Worm (Caenorhabditis elegans) whole organism, L1 larva: ENCODE data around the gene K08B12.3.

Source experiments
- ceh-82 ChIP-seq, 3 experiments: fragments of 150-350 bp in 1 of 3; sonication (generic microtip) in 2 of 3; optimal IDR thresholded peaks; 2 replicates each; lab custom pipeline; 2014 to 2017; ENCODE audit warnings: missing biosample characterization in 3 of 3, missing genetic modification characterization in 3 of 3
- egl-27 ChIP-seq, 2 experiments: fragments of 150-350 bp in 1 of 2; sonication (generic microtip); optimal IDR thresholded peaks; 3 replicates each; lab custom pipeline; 2017 to 2018; ENCODE audit warnings: missing biosample characterization in 2 of 2, missing genetic modification characterization in 2 of 2, missing genetic modification reagents in 2 of 2
- fkh-10 ChIP-seq: sonication (generic microtip); optimal IDR thresholded peaks from 2 replicates; lab custom pipeline; 2017; ENCODE audit warnings: missing biosample characterization, missing genetic modification reagents, missing genetic modification characterization
- lin-39 ChIP-seq: fragments of 150-350 bp; optimal IDR thresholded peaks from 2 replicates; lab custom pipeline; 2014; ENCODE audit warnings: missing biosample characterization, missing genetic modification reagents, missing genetic modification characterization
- pqm-1 ChIP-seq: sonication (generic microtip); optimal IDR thresholded peaks from 3 replicates; lab custom pipeline; 2017; ENCODE audit warnings: missing biosample characterization, missing genetic modification characterization
- snu-23 ChIP-seq: sonication (generic microtip); optimal IDR thresholded peaks from 2 replicates; lab custom pipeline; 2016; ENCODE audit warnings: missing genetic modification characterization, missing compliant biosample characterization
- ztf-11 ChIP-seq, 2 experiments: sonication (generic microtip); optimal IDR thresholded peaks; 2 replicates each; lab custom pipeline; 2016 to 2017; ENCODE audit warnings: missing genetic modification characterization in 2 of 2, missing biosample characterization in 1 of 2, missing compliant biosample characterization in 1 of 2
- ztf-4 ChIP-seq: fragments of 150-350 bp; optimal IDR thresholded peaks from 2 replicates; lab custom pipeline; 2014; ENCODE audit warnings: missing biosample characterization, missing genetic modification characterization

- TF ChIP-seq snu-23 (GFP tag; lab: Kevin White, UChicago), result no peak
- no peak for TF ChIP-seq ztf-11 (tag; optimal IDR thresholded peaks at IDR 0.05; lab: Kevin White, UChicago)
- TF ChIP-seq ztf-4 (tag; lab: Kevin White, UChicago), result no peak
- no peak for TF ChIP-seq lin-39 (tag; lab: Kevin White, UChicago)
- no peak for TF ChIP-seq ceh-82 (tag; optimal IDR thresholded peaks at IDR 0.05; lab: Kevin White, UChicago)
- TF ChIP-seq fkh-10 (GFP tag; lab: Kevin White, UChicago), result no peak
- TF ChIP-seq egl-27 (tag; optimal IDR thresholded peaks at IDR 0.05; lab: Kevin White, UChicago), result no peak
- TF ChIP-seq pqm-1 (tag; lab: Kevin White, UChicago), result no peak
These were observed 8.3 kb upstream of the K08B12.3 start, which contains the start of gene W06H8.6 for ce11 chrV:6226530-6227125.
